Worm (Caenorhabditis elegans) whole organism, L4 larva: ENCODE results near the gene chil-22.

ENCODE experiments used
- F10B5.3 ChIP-seq: sonication (generic microtip); optimal IDR thresholded peaks from 2 replicates; lab custom pipeline; 2016; ENCODE audit warnings: mild to moderate bottlenecking, missing genetic modification characterization, missing compliant biosample characterization
- F26F4.8 ChIP-seq: fragments of 200-800 bp; sonication (Bioruptor generic); conservative IDR thresholded peaks from 2 replicates; pipeline ENCODE4 v1.3.6; 2022; ENCODE audit warnings: missing genetic modification characterization, missing compliant biosample characterization
- F37D6.2 ChIP-seq: sonication (generic microtip); optimal IDR thresholded peaks from 2 replicates; lab custom pipeline; 2016; ENCODE audit warnings: mild to moderate bottlenecking, missing genetic modification characterization, missing compliant biosample characterization
- F49E8.2 ChIP-seq: sonication (generic microtip); optimal IDR thresholded peaks from 2 replicates; lab custom pipeline; 2016; ENCODE audit warnings: missing compliant biosample characterization, mild to moderate bottlenecking, missing genetic modification characterization, borderline replicate concordance
- T20F7.1 ChIP-seq: fragments of 200-800 bp; sonication (Bioruptor generic); optimal IDR thresholded peaks from 2 replicates; lab custom pipeline; 2018; ENCODE audit warnings: mild to moderate bottlenecking, missing genetic modification characterization, missing compliant biosample characterization
- Y5F2A.4 ChIP-seq: fragments of 200-800 bp; sonication (Bioruptor generic); optimal IDR thresholded peaks from 2 replicates; lab custom pipeline; 2018; ENCODE audit warnings: mild to moderate bottlenecking, missing genetic modification characterization, missing compliant biosample characterization
- ZK337.2 ChIP-seq: fragments of 200-800 bp; sonication (Bioruptor generic); IDR thresholded peaks from 2 replicates; pipeline ENCODE4 v1.3.6; 2022; ENCODE audit warnings: missing genetic modification reagents, missing genetic modification characterization, missing compliant biosample characterization
- aha-1 ChIP-seq: fragments of 150-350 bp; peaks from one replicate; lab custom pipeline; 2014; ENCODE audit warnings: missing biosample characterization, missing genetic modification characterization
- attf-4 ChIP-seq: sonication (generic microtip); optimal IDR thresholded peaks from 3 replicates; lab custom pipeline; 2017; ENCODE audit warnings: missing biosample characterization, missing genetic modification characterization
- ceh-20 ChIP-seq: fragments of 200-800 bp; sonication (Bioruptor generic); IDR thresholded peaks from 2 replicates; pipeline ENCODE4 v1.3.6; 2022; ENCODE audit warnings: missing genetic modification reagents, missing genetic modification characterization, missing compliant biosample characterization
- ceh-62 ChIP-seq: sonication (generic microtip); optimal IDR thresholded peaks from 2 replicates; lab custom pipeline; 2017; ENCODE audit warnings: missing biosample characterization, missing genetic modification characterization
- ceh-82 ChIP-seq: sonication (generic microtip); optimal IDR thresholded peaks from 2 replicates; lab custom pipeline; 2017; ENCODE audit warnings: missing biosample characterization, missing genetic modification characterization
- cey-2 ChIP-seq: sonication (generic microtip); optimal IDR thresholded peaks from 3 replicates; lab custom pipeline; 2017; ENCODE audit warnings: missing genetic modification characterization, mild to moderate bottlenecking, missing compliant biosample characterization, antibody characterized with exemption, borderline replicate concordance; ENCODE audit not compliant: insufficient read depth
- ctbp-1 ChIP-seq: fragments of 200-800 bp; sonication (Bioruptor generic); IDR thresholded peaks from 2 replicates; pipeline ENCODE4 v1.3.6; 2022; ENCODE audit warnings: missing genetic modification reagents, missing genetic modification characterization, missing compliant biosample characterization
- dpl-1 ChIP-seq: fragments of 150-350 bp; optimal IDR thresholded peaks from 2 replicates; lab custom pipeline; 2014; ENCODE audit warnings: missing biosample characterization, missing genetic modification reagents, missing genetic modification characterization
- duxl-1 ChIP-seq: sonication (generic microtip); optimal IDR thresholded peaks from 2 replicates; lab custom pipeline; 2016; ENCODE audit warnings: mild to moderate bottlenecking, missing genetic modification characterization, moderate library complexity, missing compliant biosample characterization; ENCODE audit not compliant: poor library complexity
- dve-1 ChIP-seq: sonication (generic microtip); optimal IDR thresholded peaks from 2 replicates; lab custom pipeline; 2017; ENCODE audit warnings: antibody characterized with exemption, mild to moderate bottlenecking, missing genetic modification characterization, missing compliant biosample characterization; ENCODE audit not compliant: insufficient read depth
- egl-27 ChIP-seq: sonication (generic microtip); optimal IDR thresholded peaks from 3 replicates; lab custom pipeline; 2017; ENCODE audit warnings: missing biosample characterization, missing genetic modification reagents, missing genetic modification characterization
- fkh-10 ChIP-seq: fragments of 150-350 bp; optimal IDR thresholded peaks from 2 replicates; lab custom pipeline; 2014; ENCODE audit warnings: missing biosample characterization, missing genetic modification reagents, missing genetic modification characterization
- fos-1 ChIP-seq: fragments of 150-350 bp; optimal IDR thresholded peaks from 2 replicates; lab custom pipeline; 2014; ENCODE audit warnings: missing biosample characterization, missing genetic modification characterization
- gei-8 ChIP-seq: fragments of 200-800 bp; sonication (Bioruptor generic); optimal IDR thresholded peaks from 2 replicates; lab custom pipeline; 2018; ENCODE audit warnings: mild to moderate bottlenecking, missing genetic modification characterization, missing compliant biosample characterization
- hmg-1.1 ChIP-seq: fragments of 200-800 bp; sonication (Bioruptor generic); IDR thresholded peaks from 2 replicates; pipeline ENCODE4 v1.3.6; 2022; ENCODE audit warnings: missing genetic modification reagents, missing genetic modification characterization, missing compliant biosample characterization
- lim-7 ChIP-seq: fragments of 200-800 bp; sonication (Bioruptor generic); IDR thresholded peaks from 2 replicates; pipeline ENCODE4 v1.3.6; 2022; ENCODE audit warnings: missing genetic modification characterization, missing compliant biosample characterization
- lin-1 ChIP-seq: fragments of 200-800 bp; sonication (Bioruptor generic); IDR thresholded peaks from 2 replicates; pipeline ENCODE4 v1.3.6; 2022; ENCODE audit warnings: missing genetic modification reagents, missing genetic modification characterization, missing compliant biosample characterization
- lin-13 ChIP-seq: fragments of 150-350 bp; optimal IDR thresholded peaks from 2 replicates; lab custom pipeline; 2014; ENCODE audit warnings: missing biosample characterization, missing genetic modification reagents, missing genetic modification characterization
- lin-15B ChIP-seq: fragments of 150-350 bp; sonication (generic microtip); optimal IDR thresholded peaks from 3 replicates; lab custom pipeline; 2014; ENCODE audit warnings: missing biosample characterization, missing genetic modification characterization
- lin-29 ChIP-seq: fragments of 200-800 bp; sonication (Bioruptor generic); IDR thresholded peaks from 2 replicates; pipeline ENCODE4 v1.3.6; 2022; ENCODE audit warnings: missing genetic modification reagents, missing genetic modification characterization, missing compliant biosample characterization
- lin-39 ChIP-seq: fragments of 150-350 bp; optimal IDR thresholded peaks from 2 replicates; lab custom pipeline; 2014; ENCODE audit warnings: missing biosample characterization, missing genetic modification reagents, missing genetic modification characterization
- lsy-2 ChIP-seq, 2 experiments: fragments of 150-350 bp in 1 of 2; sonication (generic microtip) in 1 of 2; optimal IDR thresholded peaks; 2 replicates each; lab custom pipeline; 2014 to 2017; ENCODE audit warnings: missing biosample characterization in 2 of 2, missing genetic modification characterization in 2 of 2
- madf-9 ChIP-seq: fragments of 200-800 bp; sonication (Bioruptor generic); conservative IDR thresholded peaks from 2 replicates; pipeline ENCODE4 v1.3.6; 2022; ENCODE audit warnings: missing genetic modification reagents, missing genetic modification characterization, missing compliant biosample characterization
- mdt-29 ChIP-seq: fragments of 200-800 bp; sonication (Bioruptor generic); IDR thresholded peaks from 2 replicates; pipeline ENCODE4 v1.3.6; 2022; ENCODE audit warnings: missing genetic modification reagents, missing genetic modification characterization, missing compliant biosample characterization
- mes-2 ChIP-seq: sonication (generic microtip); optimal IDR thresholded peaks from 2 replicates; lab custom pipeline; 2016; ENCODE audit warnings: missing genotype, mild to moderate bottlenecking, missing genetic modification characterization, missing compliant biosample characterization; ENCODE audit not compliant: poor library complexity, severe bottlenecking
- mxl-2 ChIP-seq: fragments of 200-800 bp; sonication (Bioruptor generic); conservative IDR thresholded peaks from 2 replicates; pipeline ENCODE4 v1.3.6; 2022; ENCODE audit warnings: missing genetic modification reagents, missing genetic modification characterization, missing compliant biosample characterization
- nhr-10 ChIP-seq: fragments of 150-350 bp; optimal IDR thresholded peaks from 2 replicates; lab custom pipeline; 2014; ENCODE audit warnings: missing biosample characterization, missing genetic modification characterization
- nhr-11 ChIP-seq: fragments of 150-350 bp; optimal IDR thresholded peaks from 2 replicates; lab custom pipeline; 2014; ENCODE audit warnings: missing biosample characterization, missing genetic modification characterization
- nhr-111 ChIP-seq: fragments of 200-800 bp; sonication (Bioruptor generic); optimal IDR thresholded peaks from 2 replicates; lab custom pipeline; 2018; ENCODE audit warnings: mild to moderate bottlenecking, missing genetic modification characterization, missing compliant biosample characterization
- pha-4 ChIP-seq, 2 experiments: fragments of 150-350 bp in 1 of 2; fragments of 200-800 bp in 1 of 2; sonication (Bioruptor generic) in 1 of 2; IDR thresholded peaks in 1 of 2; optimal IDR thresholded peaks in 1 of 2; 2 replicates each; pipeline versions ENCODE4 v1.3.6 to Lab custom; 2014 to 2022; ENCODE audit warnings: missing genetic modification characterization in 2 of 2, missing genetic modification reagents in 2 of 2, missing biosample characterization in 1 of 2, missing compliant biosample characterization in 1 of 2
- pqm-1 ChIP-seq: sonication (generic microtip); optimal IDR thresholded peaks from 2 replicates; lab custom pipeline; 2017; ENCODE audit warnings: missing biosample characterization, missing genetic modification characterization
- rbr-2 ChIP-seq: sonication (generic microtip); optimal IDR thresholded peaks from 2 replicates; lab custom pipeline; 2016; ENCODE audit warnings: missing genotype, missing genetic modification characterization, missing compliant biosample characterization
- set-16 ChIP-seq: fragments of 200-800 bp; sonication (Bioruptor generic); IDR thresholded peaks from 2 replicates; pipeline ENCODE4 v1.3.6; 2022; ENCODE audit warnings: missing genetic modification reagents, missing genetic modification characterization, missing compliant biosample characterization
- skn-1 ChIP-seq: fragments of 150-350 bp; optimal IDR thresholded peaks from 2 replicates; lab custom pipeline; 2014; ENCODE audit warnings: missing biosample characterization, missing genetic modification characterization
- snpc-1.2 ChIP-seq: fragments of 200-800 bp; sonication (Bioruptor generic); IDR thresholded peaks from 2 replicates; pipeline ENCODE4 v1.3.6; 2022; ENCODE audit warnings: missing genetic modification reagents, missing genetic modification characterization, missing compliant biosample characterization
- tag-97 ChIP-seq: fragments of 200-800 bp; sonication (Bioruptor generic); IDR thresholded peaks from 2 replicates; pipeline ENCODE4 v1.3.6; 2022; ENCODE audit warnings: missing genetic modification characterization, missing compliant biosample characterization
- unc-130 ChIP-seq: sonication (generic microtip); optimal IDR thresholded peaks from 2 replicates; lab custom pipeline; 2016; ENCODE audit warnings: missing genetic modification reagents, missing genetic modification characterization, missing compliant biosample characterization
- unc-39 ChIP-seq: sonication (generic microtip); optimal IDR thresholded peaks from 2 replicates; lab custom pipeline; 2017; ENCODE audit warnings: missing biosample characterization, missing genetic modification characterization
- vab-7 ChIP-seq: fragments of 200-800 bp; sonication (Bioruptor generic); IDR thresholded peaks from 2 replicates; pipeline ENCODE4 v1.3.6; 2022; ENCODE audit warnings: missing genetic modification reagents, missing genetic modification characterization, missing compliant biosample characterization
- zfp-2 ChIP-seq: sonication (generic microtip); optimal IDR thresholded peaks from 2 replicates; lab custom pipeline; 2016; ENCODE audit warnings: mild to moderate bottlenecking, missing genetic modification characterization, missing compliant biosample characterization
- zfp-3 ChIP-seq: fragments of 200-800 bp; sonication (Bioruptor generic); conservative IDR thresholded peaks from 2 replicates; pipeline ENCODE4 v1.3.6; 2022; ENCODE audit warnings: missing genetic modification reagents, missing genetic modification characterization, missing compliant biosample characterization
- ztf-11 ChIP-seq: fragments of 150-350 bp; optimal IDR thresholded peaks from 2 replicates; lab custom pipeline; 2014; ENCODE audit warnings: missing biosample characterization, missing genetic modification characterization

chil-22 gene

DNA sequence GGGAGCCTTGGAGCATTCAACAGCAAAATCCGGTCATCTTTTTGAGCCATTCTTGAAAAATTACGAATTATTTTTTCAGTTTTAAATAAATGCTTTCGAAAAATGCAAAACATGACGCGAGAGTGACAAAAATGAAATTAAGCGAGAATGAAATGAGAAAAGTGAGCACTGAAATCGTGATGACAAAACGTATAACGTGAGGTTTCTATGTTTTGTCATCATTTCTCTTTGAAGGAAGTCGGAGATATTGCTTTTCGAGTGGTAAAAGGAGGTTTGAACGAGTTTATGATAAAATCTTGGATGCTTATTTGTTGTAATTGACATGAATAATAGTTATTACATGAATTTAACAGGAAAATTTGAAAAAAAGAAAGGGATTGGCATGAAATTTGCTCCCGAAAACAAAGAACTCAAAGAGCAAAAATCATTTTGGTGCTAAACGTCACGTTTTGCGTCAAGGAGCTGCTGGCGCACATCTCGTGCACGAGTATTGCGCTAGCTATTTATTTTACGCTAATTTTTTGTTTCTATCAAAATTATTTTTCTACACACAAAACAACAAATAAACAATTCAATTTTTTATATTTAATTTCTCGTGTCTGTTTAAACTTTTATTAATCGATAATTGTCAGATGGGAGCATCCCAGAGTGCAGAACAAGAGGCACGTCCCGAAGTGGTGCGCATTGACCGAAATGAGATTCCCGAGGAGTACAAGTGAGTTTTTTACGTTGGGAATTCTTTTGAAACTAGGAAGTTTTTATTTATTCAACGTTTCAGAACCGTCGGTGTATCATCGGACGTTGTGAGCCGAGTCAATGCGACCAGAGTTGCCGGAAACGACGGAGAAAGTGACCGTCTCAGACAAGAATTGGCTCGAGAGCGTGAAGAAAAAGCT is 49.4 kb downstream of the chil-22 start, which contains the start of the genes gss-1 and chch-3 (continued):
- TF ChIP-seq nhr-111 (GFP tag; lab: Kevin White, UChicago) = no peak
- no peak for TF ChIP-seq ceh-20 (GFP tag; lab: Robert Waterston, UW)
- TF ChIP-seq mxl-2 = no peak
- TF ChIP-seq snpc-1.2 (GFP tag; lab: Robert Waterston, UW) = no peak
- no peak for TF ChIP-seq set-16 (GFP tag; lab: Robert Waterston, UW)
- no peak for TF ChIP-seq F26F4.8
- no peak for TF ChIP-seq lim-7
- peak; percentile 69 for TF ChIP-seq dve-1 (tag; lab: Kevin White, UChicago)
- no peak for TF ChIP-seq egl-27 (tag; lab: Kevin White, UChicago)
- TF ChIP-seq unc-130 (GFP tag; lab: Kevin White, UChicago) = no peak
- no peak for TF ChIP-seq nhr-10 (tag; lab: Kevin White, UChicago)
- no peak for TF ChIP-seq ZK337.2 (GFP tag; lab: Robert Waterston, UW)
- TF ChIP-seq aha-1 (tag; lab: Kevin White, UChicago) = peak; percentile 93
- peak; percentile 69 for TF ChIP-seq nhr-11 (tag; lab: Kevin White, UChicago)
- peak; percentile 65 for TF ChIP-seq dpl-1 (GFP tag; lab: Kevin White, UChicago)
- no peak for TF ChIP-seq F49E8.2 (tag; lab: Kevin White, UChicago)
- TF ChIP-seq hmg-1.1 (GFP tag; lab: Robert Waterston, UW) = peak; percentile 38; the same call in 1 of the 2 replicates
- TF ChIP-seq lin-39 (tag; lab: Kevin White, UChicago) = no peak
- no peak for TF ChIP-seq attf-4 (tag; lab: Kevin White, UChicago)
- no peak for TF ChIP-seq ceh-62 (tag; lab: Kevin White, UChicago)
- peak; percentile 66 for TF ChIP-seq mes-2
- TF ChIP-seq pha-4 (GFP tag; IDR thresholded peaks at IDR 0.05; lab: Robert Waterston, UW) = peak; percentile 33; the same call in 1 of the 2 replicates
- TF ChIP-seq pha-4 (tag; optimal IDR thresholded peaks at IDR 0.05; lab: Kevin White, UChicago) = peak; percentile 56
- TF ChIP-seq unc-39 (tag; lab: Kevin White, UChicago) = no peak
- peak; percentile 44 for TF ChIP-seq rbr-2 (tag; lab: Kevin White, UChicago)
- TF ChIP-seq lsy-2 (tag; optimal IDR thresholded peaks at IDR 0.05; lab: Kevin White, UChicago) = peak in 1 of 2 experiments; percentile 84
- no peak for TF ChIP-seq F10B5.3 (tag; lab: Kevin White, UChicago)
- no peak for TF ChIP-seq duxl-1
- TF ChIP-seq skn-1 = no peak
- TF ChIP-seq lin-1 = no peak
- no peak for TF ChIP-seq pqm-1
- no peak for TF ChIP-seq cey-2 (tag; lab: Kevin White, UChicago)
- peak; percentile 24 for TF ChIP-seq F37D6.2 (tag; lab: Kevin White, UChicago)
- no peak for TF ChIP-seq Y5F2A.4 (GFP tag; lab: Kevin White, UChicago)
- no peak for TF ChIP-seq vab-7 (GFP tag; lab: Robert Waterston, UW)
- TF ChIP-seq ctbp-1 = no peak
- no peak for TF ChIP-seq lin-13 (GFP tag; lab: Kevin White, UChicago)
- no peak for TF ChIP-seq ceh-82 (tag; lab: Kevin White, UChicago)
- TF ChIP-seq T20F7.1 (GFP tag; lab: Kevin White, UChicago) = peak; percentile 71
- TF ChIP-seq madf-9 (GFP tag; lab: Robert Waterston, UW) = no peak
- no peak for TF ChIP-seq zfp-2 (tag; lab: Kevin White, UChicago)
- TF ChIP-seq gei-8 (GFP tag; lab: Kevin White, UChicago) = no peak
- TF ChIP-seq lin-15B (tag; lab: Kevin White, UChicago) = no peak
- TF ChIP-seq zfp-3 (GFP tag; lab: Robert Waterston, UW) = no peak
- no peak for TF ChIP-seq mdt-29 (GFP tag; lab: Robert Waterston, UW)
- no peak for TF ChIP-seq fos-1 (tag; lab: Kevin White, UChicago)
- TF ChIP-seq lin-29 = no peak
- TF ChIP-seq tag-97 (GFP tag; lab: Robert Waterston, UW) = no peak
- no peak for TF ChIP-seq ztf-11 (tag; lab: Kevin White, UChicago)
- peak; percentile 18 for TF ChIP-seq fkh-10 (GFP tag; lab: Kevin White, UChicago)
